Worm (Caenorhabditis elegans): ENCODE results near the gene ZK370.4.

- TF ChIP-seq blmp-1 (tag; optimal IDR thresholded peaks at IDR 0.05), result no peak
- no peak for TF ChIP-seq nhr-84 (tag; optimal IDR thresholded peaks at IDR 0.05)
- TF ChIP-seq elt-3 (tag; optimal IDR thresholded peaks at IDR 0.05), result no peak
- no peak for TF ChIP-seq skn-1 (tag; optimal IDR thresholded peaks at IDR 0.05)
- TF ChIP-seq nhr-12 (tag; optimal IDR thresholded peaks at IDR 0.05), result no peak
- no peak for TF ChIP-seq C34B4.2 (tag; optimal IDR thresholded peaks at IDR 0.05)
- peak; percentile 63 for TF ChIP-seq rnt-1 (tag; optimal IDR thresholded peaks at IDR 0.05)
- no peak for TF ChIP-seq aly-2 (tag; optimal IDR thresholded peaks at IDR 0.05)
- TF ChIP-seq ama-1 (optimal IDR thresholded peaks at IDR 0.05), result no peak
- no peak for TF ChIP-seq swsn-7 (tag; optimal IDR thresholded peaks at IDR 0.05)
- no peak for TF ChIP-seq fkh-8 (tag; optimal IDR thresholded peaks at IDR 0.05)
- no peak for TF ChIP-seq nhr-47 (tag; optimal IDR thresholded peaks at IDR 0.05)
- no peak for TF ChIP-seq ces-1 (GFP tag; optimal IDR thresholded peaks at IDR 0.05)
- TF ChIP-seq zag-1 (tag; optimal IDR thresholded peaks at IDR 0.05), result no peak
Observed at ce11 chrIII:8739786-8740185, 8.6 kb upstream of the ZK370.4 start.

Measured in whole organism, L1 larva.